Fruit fly (Drosophila melanogaster): ENCODE measurements around the gene CG6761.

Gene CG6761

DNA sequence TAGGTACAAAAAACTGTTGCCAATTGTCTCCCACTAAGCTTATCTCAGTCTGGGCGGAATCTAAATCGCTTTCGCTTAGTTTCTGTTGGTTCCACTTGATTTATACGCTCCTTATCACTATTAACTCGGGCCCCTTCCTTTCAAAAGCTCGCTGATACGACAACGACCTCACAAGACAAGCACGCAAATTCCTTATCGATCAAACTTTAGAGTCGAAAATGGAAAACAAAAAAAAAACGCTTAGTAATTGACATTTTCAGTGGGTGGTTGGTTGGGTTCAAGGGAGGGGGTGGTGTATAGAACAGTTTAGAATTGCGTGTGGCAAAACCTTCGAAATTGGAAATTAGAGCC, 11.9 kb downstream of the CG6761 start (continued):
- TF ChIP-seq dimm (GFP tag; IDR thresholded peaks at IDR 0.05): no peak
- peak; percentile 12 for TF ChIP-seq Hey (tag; optimal IDR thresholded peaks at IDR 0.05)
- no peak for TF ChIP-seq fd96Cb (tag; optimal IDR thresholded peaks at IDR 0.05)
- TF ChIP-seq CG2889 (GFP tag; IDR thresholded peaks at IDR 0.05): no peak
- peak; percentile 51 for TF ChIP-seq ftz-f1 (GFP tag; optimal IDR thresholded peaks at IDR 0.05)
- no peak for TF ChIP-seq Elba2 (GFP tag; optimal IDR thresholded peaks at IDR 0.05)
- no peak for TF ChIP-seq zfh1 (GFP tag; IDR thresholded peaks at IDR 0.05)
- TF ChIP-seq CG17361 (GFP tag; IDR thresholded peaks at IDR 0.05): no peak
- TF ChIP-seq CG2875 (GFP tag; optimal IDR thresholded peaks at IDR 0.05): no peak
- TF ChIP-seq Trl (optimal IDR thresholded peaks at IDR 0.05): no peak
- TF ChIP-seq Trl (GFP tag; optimal IDR thresholded peaks at IDR 0.05): no peak
- TF ChIP-seq CG7357 (GFP tag; IDR thresholded peaks at IDR 0.05): no peak
- TF ChIP-seq esg (GFP tag; conservative IDR thresholded peaks at IDR 0.05): no peak
- no peak for TF ChIP-seq CG17186 (GFP tag; optimal IDR thresholded peaks at IDR 0.05)
- TF ChIP-seq CHES-1-like (GFP tag; optimal IDR thresholded peaks at IDR 0.05): no peak
- no peak for TF ChIP-seq ro (GFP tag; IDR thresholded peaks at IDR 0.05)
- TF ChIP-seq CG8765 (GFP tag; IDR thresholded peaks at IDR 0.05): no peak
- TF ChIP-seq hkb (optimal IDR thresholded peaks at IDR 0.05): no peak
- TF ChIP-seq hkb (GFP tag; IDR thresholded peaks at IDR 0.05): no peak
- no peak for TF ChIP-seq br (optimal IDR thresholded peaks at IDR 0.05)
- TF ChIP-seq Hr39 (optimal IDR thresholded peaks at IDR 0.05): no peak
- TF ChIP-seq Dfd (GFP tag; optimal IDR thresholded peaks at IDR 0.05): no peak
- TF ChIP-seq slp2 (GFP tag; optimal IDR thresholded peaks at IDR 0.05): no peak
- no peak for TF ChIP-seq CG14441 (GFP tag; IDR thresholded peaks at IDR 0.05)
- no peak for TF ChIP-seq ara (GFP tag; IDR thresholded peaks at IDR 0.05)
- TF ChIP-seq mirr (GFP tag; optimal IDR thresholded peaks at IDR 0.05): peak; percentile 89
- TF ChIP-seq Mad (GFP tag; optimal IDR thresholded peaks at IDR 0.05): no peak
- TF ChIP-seq pnt (GFP tag; optimal IDR thresholded peaks at IDR 0.05): no peak
- peak; percentile 53 for TF ChIP-seq HmgZ (tag; optimal IDR thresholded peaks at IDR 0.05)
- TF ChIP-seq CG14965 (GFP tag; optimal IDR thresholded peaks at IDR 0.05; ENCODE audit: borderline replicate concordance): no peak
- TF ChIP-seq scrt (GFP tag; optimal IDR thresholded peaks at IDR 0.05): no peak
- no peak for TF ChIP-seq B-H2 (GFP tag; optimal IDR thresholded peaks at IDR 0.05)
- no peak for TF ChIP-seq maf-S (GFP tag; optimal IDR thresholded peaks at IDR 0.05)
- TF ChIP-seq az2 (GFP tag; optimal IDR thresholded peaks at IDR 0.05): no peak
- no peak for TF ChIP-seq slbo (GFP tag; IDR thresholded peaks at IDR 0.05)
- TF ChIP-seq nerfin-1 (tag; optimal IDR thresholded peaks at IDR 0.05): no peak
- TF ChIP-seq pho (GFP tag; optimal IDR thresholded peaks at IDR 0.05): no peak
- TF ChIP-seq vnd (GFP tag; IDR thresholded peaks at IDR 0.05; ENCODE audit: partially characterized antibody): no peak
- TF ChIP-seq Nf-YC (tag; optimal IDR thresholded peaks at IDR 0.05): no peak
- TF ChIP-seq YL-1 (GFP tag; optimal IDR thresholded peaks at IDR 0.05): peak; percentile 7
- no peak for TF ChIP-seq knrl (GFP tag; IDR thresholded peaks at IDR 0.05; ENCODE audit: partially characterized antibody)
- no peak for TF ChIP-seq cg (GFP tag; optimal IDR thresholded peaks at IDR 0.05)
- no peak for TF ChIP-seq aop (GFP tag; IDR thresholded peaks at IDR 0.05)
- TF ChIP-seq lilli (GFP tag; optimal IDR thresholded peaks at IDR 0.05): no peak
- no peak for TF ChIP-seq D (optimal IDR thresholded peaks at IDR 0.05)
- TF ChIP-seq D (GFP tag; optimal IDR thresholded peaks at IDR 0.05): no peak
- peak; percentile 85 for TF ChIP-seq grn (GFP tag; optimal IDR thresholded peaks at IDR 0.05)
- TF ChIP-seq CG3407 (GFP tag; optimal IDR thresholded peaks at IDR 0.05): no peak
- TF ChIP-seq GATAe (GFP tag; conservative IDR thresholded peaks at IDR 0.05): peak; percentile 90
- TF ChIP-seq run (tag; optimal IDR thresholded peaks at IDR 0.05): no peak
- no peak for TF ChIP-seq kah (GFP tag; optimal IDR thresholded peaks at IDR 0.05)
- no peak for TF ChIP-seq fru (optimal IDR thresholded peaks at IDR 0.05)
- TF ChIP-seq Hr3 (GFP tag; optimal IDR thresholded peaks at IDR 0.05): no peak
- TF ChIP-seq ranshi (GFP tag; IDR thresholded peaks at IDR 0.05): no peak
- no peak for TF ChIP-seq Ssrp (tag; optimal IDR thresholded peaks at IDR 0.05)
- no peak for TF ChIP-seq Abd-B (GFP tag; optimal IDR thresholded peaks at IDR 0.05)
